Fruit fly (Drosophila melanogaster) whole organism, wandering third instar larva: ENCODE measurements around the gene REPTOR.

Source experiments
- Vsx2 ChIP-seq: fragments of 200-300, 225-300 bp; sonication (Bioruptor generic); optimal IDR thresholded peaks from 2 replicates; lab custom pipeline; 2018; ENCODE audit warnings: missing biosample characterization, missing genetic modification characterization; ENCODE audit not compliant: partially characterized antibody
- fru ChIP-seq: fragments of 200-800 bp; sonication (Bioruptor generic); optimal IDR thresholded peaks from 3 replicates; lab custom pipeline; 2016; ENCODE audit warnings: missing biosample characterization, mild to moderate bottlenecking, missing genetic modification characterization
- jim ChIP-seq: fragments of 175-275, 200-325 bp; sonication (Bioruptor generic); optimal IDR thresholded peaks from 2 replicates; lab custom pipeline; 2016; ENCODE audit warnings: missing biosample characterization, mild to moderate bottlenecking, missing genetic modification characterization

DNA sequence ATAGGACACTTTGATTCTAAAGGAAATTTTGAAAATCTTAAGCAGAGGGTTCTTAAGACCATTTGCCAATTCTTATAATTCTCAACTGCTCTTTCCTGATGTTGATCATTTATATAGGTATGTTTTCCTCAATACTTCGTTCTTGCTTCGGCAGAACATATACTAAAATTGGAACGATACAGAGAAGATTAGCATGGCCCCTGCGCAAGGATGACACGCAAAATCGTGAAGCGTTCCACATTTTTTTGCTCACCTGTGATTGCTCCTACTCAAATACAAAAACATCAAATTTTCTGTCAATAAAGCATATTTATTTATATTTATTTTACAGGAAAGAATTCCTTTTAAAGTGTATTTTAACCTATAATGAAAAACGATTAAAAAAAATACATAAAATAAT, 26.1 kb downstream of the REPTOR start:
- TF ChIP-seq Vsx2 (no peak), fru (GFP tag; lab: Kevin White, UChicago) (no peak), jim (no peak)
